Fruit fly (Drosophila melanogaster) whole organism, embryonic: Measurements from ENCODE around the gene w.

Experiments
- CG15011 ChIP-seq: fragments of 200-800 bp; sonication (Bioruptor generic); optimal IDR thresholded peaks from 3 replicates; lab custom pipeline; 2018; ENCODE audit warnings: missing biosample characterization, mild to moderate bottlenecking, missing genetic modification characterization
- CG17568 ChIP-seq: fragments of 200-800 bp; sonication (Bioruptor generic); optimal IDR thresholded peaks from 2 replicates; lab custom pipeline; 2018; ENCODE audit warnings: missing biosample characterization, mild to moderate bottlenecking, missing genetic modification characterization, moderate library complexity
- CG6765 ChIP-seq: fragments of 200-800 bp; sonication (Bioruptor generic); optimal IDR thresholded peaks from 3 replicates; lab custom pipeline; 2017; ENCODE audit warnings: missing biosample characterization, mild to moderate bottlenecking, missing genetic modification characterization
- Ets65A ChIP-seq: fragments of 200-800 bp; sonication (Bioruptor generic); peaks from one replicate; lab custom pipeline; 2016; ENCODE audit warnings: missing biosample characterization, missing genetic modification characterization
- Gug ChIP-seq: fragments of 200-800 bp; sonication (Bioruptor generic); IDR thresholded peaks from 4 replicates; pipeline ENCODE4 v1.3.6; 2022; ENCODE audit warnings: missing biosample characterization, missing genetic modification characterization
- btn ChIP-seq: fragments of 200-800 bp; sonication (Bioruptor generic); optimal IDR thresholded peaks from 2 replicates; lab custom pipeline; 2016; ENCODE audit warnings: missing biosample characterization, missing genetic modification characterization
- dpn ChIP-seq, 2 experiments: fragments of 200-800 bp; sonication (Bioruptor generic); optimal IDR thresholded peaks; 3 replicates each; lab custom pipeline; 2016; ENCODE audit warnings: missing biosample characterization in 2 of 2, missing genetic modification characterization in 2 of 2
- her ChIP-seq: fragments of 200-800 bp; sonication (Bioruptor generic); optimal IDR thresholded peaks from 2 replicates; lab custom pipeline; 2016; ENCODE audit warnings: missing biosample characterization, missing genetic modification characterization
- stwl ChIP-seq: fragments of 200-800 bp; sonication (Bioruptor generic); optimal IDR thresholded peaks from 3 replicates; lab custom pipeline; 2018; ENCODE audit warnings: missing biosample characterization, mild to moderate bottlenecking, missing genetic modification characterization, moderate library complexity

- TF ChIP-seq CG17568 (GFP tag; lab: Kevin White, UChicago): no peak
- TF ChIP-seq stwl (tag; lab: Kevin White, UChicago): no peak
- no peak for TF ChIP-seq dpn (GFP tag; optimal IDR thresholded peaks at IDR 0.05; lab: Kevin White, UChicago)
- no peak for TF ChIP-seq Ets65A (GFP tag; lab: Kevin White, UChicago)
- TF ChIP-seq CG6765 (GFP tag; lab: Kevin White, UChicago): no peak
- TF ChIP-seq Gug (GFP tag; lab: Robert Waterston, UW): no peak
- no peak for TF ChIP-seq her
- no peak for TF ChIP-seq btn
- no peak for TF ChIP-seq CG15011 (GFP tag; lab: Kevin White, UChicago)
These were observed 16.8 kb upstream of the w start for dm6 chrX:2813106-2813505.
